Worm (Caenorhabditis elegans): ENCODE results near the gene trmt-10C.2.

The trmt-10C.2 gene

ce11 chrIII:6345968-6346498 is at the start of gene trmt-10C.2, which contains the start of gene C56G2.22:
trmt-10C.2 (plus strand) TSS chrIII:6346281.
C56G2.22 (plus strand) TSS chrIII:6346448.
- TF ChIP-seq C34F6.9 (tag; optimal IDR thresholded peaks at IDR 0.05) = peak; percentile 1
- TF ChIP-seq crh-2 (tag; optimal IDR thresholded peaks at IDR 0.05) = no peak
- TF ChIP-seq nhr-23 (tag; optimal IDR thresholded peaks at IDR 0.05) = no peak

- TF ChIP-seq lin-11 (tag; optimal IDR thresholded peaks at IDR 0.05) (no peak), zag-1 (tag; optimal IDR thresholded peaks at IDR 0.05) (peak; percentile 27), unc-55 (GFP tag; optimal IDR thresholded peaks at IDR 0.05) (peak; percentile 77)
Observed at ce11 chrIII:6297599-6297998, 48.5 kb upstream of the trmt-10C.2 start.

ce11 chrIII:6298131-6298530 is 48.0 kb upstream of the trmt-10C.2 start, which contains the start of gene F47D12.3:
F47D12.3 (plus strand) TSS chrIII:6298461.
- no peak for TF ChIP-seq elt-1 (tag; optimal IDR thresholded peaks at IDR 0.05)
- no peak for TF ChIP-seq nhr-11 (tag; optimal IDR thresholded peaks at IDR 0.05)
- TF ChIP-seq ceh-82 (tag; optimal IDR thresholded peaks at IDR 0.05) = no peak
- TF ChIP-seq nhr-77 (tag; optimal IDR thresholded peaks at IDR 0.05) = no peak
- TF ChIP-seq ama-1 (optimal IDR thresholded peaks at IDR 0.05) = no peak
- TF ChIP-seq blmp-1 (tag; optimal IDR thresholded peaks at IDR 0.05; ENCODE audit: insufficient read depth) = no peak
- TF ChIP-seq C34F6.9 (tag; optimal IDR thresholded peaks at IDR 0.05) = no peak
- no peak for TF ChIP-seq lin-11 (tag; optimal IDR thresholded peaks at IDR 0.05)
- TF ChIP-seq ceh-16 (tag; optimal IDR thresholded peaks at IDR 0.05) = no peak
- no peak for TF ChIP-seq crh-2 (tag; optimal IDR thresholded peaks at IDR 0.05)
- no peak for TF ChIP-seq F13H6.1 (tag; optimal IDR thresholded peaks at IDR 0.05)
- TF ChIP-seq ZK546.5 (tag; optimal IDR thresholded peaks at IDR 0.05) = no peak
- no peak for TF ChIP-seq lin-13 (GFP tag; optimal IDR thresholded peaks at IDR 0.05)
- TF ChIP-seq ztf-4 (tag; optimal IDR thresholded peaks at IDR 0.05) = no peak
- no peak for TF ChIP-seq sma-9 (GFP tag; optimal IDR thresholded peaks at IDR 0.05)
- no peak for TF ChIP-seq sma-9 (tag; optimal IDR thresholded peaks at IDR 0.05)
- TF ChIP-seq egl-27 (tag; optimal IDR thresholded peaks at IDR 0.05) = no peak

DNA sequence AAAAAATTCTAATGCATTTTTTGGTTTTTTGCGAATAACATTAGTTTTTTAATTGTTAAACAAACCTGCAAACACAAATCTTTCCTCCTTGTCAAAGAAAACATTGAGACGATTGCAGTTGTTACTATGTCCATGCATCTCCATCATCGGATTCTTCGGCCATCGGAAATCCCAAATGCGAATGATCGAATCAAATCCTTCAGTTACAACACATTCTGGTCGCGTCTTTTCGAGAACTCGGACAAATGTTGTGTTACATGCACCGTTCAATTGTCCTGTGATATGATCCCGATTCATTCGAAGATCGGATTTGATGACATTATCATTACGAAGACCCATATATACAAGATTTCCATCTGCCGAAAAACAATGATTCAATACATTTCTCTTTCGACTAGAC is 45.8 kb upstream of the trmt-10C.2 start:
- TF ChIP-seq lin-13 (GFP tag; optimal IDR thresholded peaks at IDR 0.05) (no peak), crh-2 (tag; optimal IDR thresholded peaks at IDR 0.05) (no peak), C34F6.9 (tag; optimal IDR thresholded peaks at IDR 0.05) (no peak), mbf-1 (tag; optimal IDR thresholded peaks at IDR 0.05) (no peak)

- TF ChIP-seq aly-2 (tag; optimal IDR thresholded peaks at IDR 0.05) (no peak), nhr-11 (tag; optimal IDR thresholded peaks at IDR 0.05) (no peak), alr-1 (tag; optimal IDR thresholded peaks at IDR 0.05) (no peak), gmeb-1 (tag; optimal IDR thresholded peaks at IDR 0.05) (peak; percentile 51), mab-5 (tag; optimal IDR thresholded peaks at IDR 0.05) (no peak), ceh-16 (tag; optimal IDR thresholded peaks at IDR 0.05) (no peak), dmd-4 (tag; optimal IDR thresholded peaks at IDR 0.05) (no peak), zag-1 (tag; optimal IDR thresholded peaks at IDR 0.05) (peak; percentile 52), lin-39 (tag; optimal IDR thresholded peaks at IDR 0.05) (no peak), nhr-21 (tag; optimal IDR thresholded peaks at IDR 0.05) (peak; percentile 85), mbf-1 (tag; optimal IDR thresholded peaks at IDR 0.05) (no peak), mdl-1 (tag; optimal IDR thresholded peaks at IDR 0.05) (peak; percentile 4 to 80), crh-2 (tag; optimal IDR thresholded peaks at IDR 0.05) (peak; percentile 86), sma-3 (GFP tag; optimal IDR thresholded peaks at IDR 0.05) (peak; percentile 89), sem-4 (tag; optimal IDR thresholded peaks at IDR 0.05) (peak; percentile 82), lin-11 (tag; optimal IDR thresholded peaks at IDR 0.05) (no peak), egl-27 (tag; optimal IDR thresholded peaks at IDR 0.05) (peak; percentile 25), elt-3 (tag; optimal IDR thresholded peaks at IDR 0.05) (no peak), Y55F3AM.14 (GFP tag; optimal IDR thresholded peaks at IDR 0.05) (no peak), ztf-1 (GFP tag; conservative IDR thresholded peaks at IDR 0.05) (no peak), ztf-4 (tag; optimal IDR thresholded peaks at IDR 0.05) (peak; percentile 49), nhr-10 (tag; optimal IDR thresholded peaks at IDR 0.05) (no peak), unc-62 (GFP tag; optimal IDR thresholded peaks at IDR 0.05) (no peak), ama-1 (optimal IDR thresholded peaks at IDR 0.05) (peak; percentile 56), blmp-1 (tag; optimal IDR thresholded peaks at IDR 0.05; ENCODE audit: insufficient read depth) (peak; percentile 61), nhr-25 (tag; optimal IDR thresholded peaks at IDR 0.05) (peak; percentile 87), nhr-237 (tag; optimal IDR thresholded peaks at IDR 0.05) (no peak), unc-39 (tag; optimal IDR thresholded peaks at IDR 0.05) (no peak), sma-9 (GFP tag; optimal IDR thresholded peaks at IDR 0.05) (peak; percentile 54), sma-9 (tag; optimal IDR thresholded peaks at IDR 0.05) (no peak), nhr-6 (tag; optimal IDR thresholded peaks at IDR 0.05) (peak; percentile 69), unc-55 (GFP tag; optimal IDR thresholded peaks at IDR 0.05) (peak; percentile 72), lin-13 (GFP tag; optimal IDR thresholded peaks at IDR 0.05) (peak; percentile 36), elt-1 (tag; optimal IDR thresholded peaks at IDR 0.05) (no peak), nhr-23 (tag; optimal IDR thresholded peaks at IDR 0.05) (no peak), R02D3.7 (tag; optimal IDR thresholded peaks at IDR 0.05) (no peak), snpc-4 (tag; optimal IDR thresholded peaks at IDR 0.05) (no peak), nhr-129 (tag; optimal IDR thresholded peaks at IDR 0.05) (peak; percentile 93)
Observed at ce11 chrIII:6303114-6303647, 42.9 kb upstream of the trmt-10C.2 start, which contains the start of gene F47D12.9. F47D12.9 (minus strand) TSS chrIII:6303380.
